Worm (Caenorhabditis elegans) whole organism, L3 larva: Measurements from ENCODE around the gene btb-8.
A peak's percentile ranks its signal among the peaks of the same experiment; 100 is the strongest.

Source experiments
- R02D3.7 ChIP-seq: fragments of 150-350 bp; optimal IDR thresholded peaks from 2 replicates; lab custom pipeline; 2014; ENCODE audit warnings: missing biosample characterization, missing genetic modification characterization
- ZK546.5 ChIP-seq: sonication (generic microtip); optimal IDR thresholded peaks from 2 replicates; lab custom pipeline; 2017; ENCODE audit warnings: missing biosample characterization, missing genetic modification characterization
- aly-2 ChIP-seq: fragments of 150-350 bp; optimal IDR thresholded peaks from 2 replicates; lab custom pipeline; 2014; ENCODE audit warnings: missing biosample characterization, missing genetic modification characterization
- ama-1 ChIP-seq: fragments of 150-350 bp; optimal IDR thresholded peaks from 2 replicates; lab custom pipeline; 2018
- ceh-16 ChIP-seq: sonication (generic microtip); optimal IDR thresholded peaks from 2 replicates; lab custom pipeline; 2017; ENCODE audit warnings: missing biosample characterization, missing genetic modification characterization
- ceh-28 ChIP-seq: fragments of 150-350 bp; optimal IDR thresholded peaks from 2 replicates; lab custom pipeline; 2014; ENCODE audit warnings: missing biosample characterization, missing genetic modification reagents, missing genetic modification characterization
- ceh-82 ChIP-seq: fragments of 150-350 bp; optimal IDR thresholded peaks from 2 replicates; lab custom pipeline; 2014; ENCODE audit warnings: missing biosample characterization, missing genetic modification characterization
- daf-12 ChIP-seq: fragments of 150-350 bp; optimal IDR thresholded peaks from 2 replicates; lab custom pipeline; 2014; ENCODE audit warnings: missing biosample characterization, missing genetic modification reagents, missing genetic modification characterization
- egl-27 ChIP-seq: sonication (generic microtip); optimal IDR thresholded peaks from 4 replicates; lab custom pipeline; 2017; ENCODE audit warnings: missing biosample characterization, missing genetic modification reagents, missing genetic modification characterization
- egl-5 ChIP-seq: fragments of 150-350 bp; optimal IDR thresholded peaks from 2 replicates; lab custom pipeline; 2017; ENCODE audit warnings: missing biosample characterization, missing genetic modification reagents, missing genetic modification characterization, inconsistent platforms
- elt-1 ChIP-seq: fragments of 150-350 bp; optimal IDR thresholded peaks from 2 replicates; lab custom pipeline; 2014; ENCODE audit warnings: missing biosample characterization, missing genetic modification characterization
- elt-2 ChIP-seq: sonication (generic microtip); optimal IDR thresholded peaks from 2 replicates; lab custom pipeline; 2016; ENCODE audit warnings: missing genetic modification reagents, mild to moderate bottlenecking, missing genetic modification characterization, missing compliant biosample characterization
- elt-3 ChIP-seq, 3 experiments: fragments of 150-350 bp in 1 of 3; sonication (generic microtip) in 2 of 3; optimal IDR thresholded peaks; 2 replicates in 2 of 3; 4 replicates in 1 of 3; lab custom pipeline; 2014 to 2017; ENCODE audit warnings: missing biosample characterization in 3 of 3, missing genetic modification characterization in 3 of 3
- eor-1 ChIP-seq, 2 experiments: fragments of 150-350 bp; optimal IDR thresholded peaks; 2 replicates each; lab custom pipeline; 2014 to 2018; ENCODE audit warnings: missing biosample characterization in 2 of 2, missing genetic modification characterization in 2 of 2
- fos-1 ChIP-seq: fragments of 150-350 bp; optimal IDR thresholded peaks from 2 replicates; lab custom pipeline; 2014; ENCODE audit warnings: missing biosample characterization, missing genetic modification characterization
- hmg-11 ChIP-seq: sonication (generic microtip); optimal IDR thresholded peaks from 2 replicates; lab custom pipeline; 2016; ENCODE audit warnings: missing genetic modification characterization, missing compliant biosample characterization
- jun-1 ChIP-seq: fragments of 150-350 bp; optimal IDR thresholded peaks from 2 replicates; lab custom pipeline; 2014; ENCODE audit warnings: missing biosample characterization, missing genetic modification reagents, missing genetic modification characterization
- lin-15B ChIP-seq: fragments of 150-350 bp; optimal IDR thresholded peaks from 2 replicates; lab custom pipeline; 2014; ENCODE audit warnings: missing biosample characterization, missing genetic modification characterization
- lin-39 ChIP-seq: fragments of 150-350 bp; optimal IDR thresholded peaks from 2 replicates; lab custom pipeline; 2018; ENCODE audit warnings: missing biosample characterization, missing genetic modification reagents, missing genetic modification characterization
- lsy-12 ChIP-seq: sonication (generic microtip); optimal IDR thresholded peaks from 2 replicates; lab custom pipeline; 2016; ENCODE audit warnings: mild to moderate bottlenecking, missing genetic modification characterization, missing compliant biosample characterization
- mdl-1 ChIP-seq: fragments of 150-350 bp; optimal IDR thresholded peaks from 2 replicates; lab custom pipeline; 2014; ENCODE audit warnings: missing biosample characterization, missing genetic modification characterization
- mml-1 ChIP-seq: fragments of 150-350 bp; sonication (generic microtip); optimal IDR thresholded peaks from 3 replicates; lab custom pipeline; 2014; ENCODE audit warnings: missing biosample characterization, missing genetic modification characterization
- nfya-1 ChIP-seq: sonication (generic microtip); optimal IDR thresholded peaks from 2 replicates; lab custom pipeline; 2017; ENCODE audit warnings: missing genetic modification characterization, mild to moderate bottlenecking, missing compliant biosample characterization, antibody characterized with exemption, moderate library complexity; ENCODE audit not compliant: insufficient read depth
- nhr-12 ChIP-seq: fragments of 150-350 bp; optimal IDR thresholded peaks from 2 replicates; lab custom pipeline; 2014; ENCODE audit warnings: missing biosample characterization, missing genetic modification characterization
- nhr-237 ChIP-seq: fragments of 150-350 bp; optimal IDR thresholded peaks from 2 replicates; lab custom pipeline; 2014; ENCODE audit warnings: missing biosample characterization, missing genetic modification characterization
- nhr-25 ChIP-seq: sonication (generic microtip); optimal IDR thresholded peaks from 2 replicates; lab custom pipeline; 2017; ENCODE audit warnings: missing biosample characterization, missing genetic modification characterization
- nhr-28 ChIP-seq: fragments of 150-350 bp; optimal IDR thresholded peaks from 2 replicates; lab custom pipeline; 2014; ENCODE audit warnings: missing biosample characterization, missing genetic modification characterization
- nhr-43 ChIP-seq: sonication (generic microtip); optimal IDR thresholded peaks from 2 replicates; lab custom pipeline; 2016; ENCODE audit warnings: mild to moderate bottlenecking, missing genetic modification characterization, missing compliant biosample characterization; ENCODE audit not compliant: poor library complexity, severe bottlenecking
- pha-4 ChIP-seq: fragments of 150-350 bp; optimal IDR thresholded peaks from 2 replicates; lab custom pipeline; 2014; ENCODE audit warnings: missing biosample characterization, missing genetic modification reagents, missing genetic modification characterization
- pqm-1 ChIP-seq: fragments of 150-350 bp; optimal IDR thresholded peaks from 2 replicates; lab custom pipeline; 2017; ENCODE audit warnings: missing biosample characterization, missing genetic modification characterization, inconsistent platforms
- skn-1 ChIP-seq: fragments of 150-350 bp; optimal IDR thresholded peaks from 2 replicates; lab custom pipeline; 2014; ENCODE audit warnings: missing biosample characterization, missing genetic modification characterization
- snpc-4 ChIP-seq: fragments of 150-350 bp; optimal IDR thresholded peaks from 2 replicates; lab custom pipeline; 2014; ENCODE audit warnings: missing biosample characterization, missing genetic modification characterization
- tbx-2 ChIP-seq: sonication (generic microtip); optimal IDR thresholded peaks from 2 replicates; lab custom pipeline; 2016; ENCODE audit warnings: mild to moderate bottlenecking, missing genetic modification characterization, missing compliant biosample characterization
- unc-39 ChIP-seq: sonication (generic microtip); optimal IDR thresholded peaks from 4 replicates; lab custom pipeline; 2017; ENCODE audit warnings: missing biosample characterization, missing genetic modification characterization
- unc-62 ChIP-seq: fragments of 150-350 bp; sonication (generic microtip); optimal IDR thresholded peaks from 4 replicates; lab custom pipeline; 2014; ENCODE audit warnings: missing biosample characterization, missing genetic modification reagents, missing genetic modification characterization
- zag-1 ChIP-seq: fragments of 150-350 bp; optimal IDR thresholded peaks from 2 replicates; lab custom pipeline; 2014; ENCODE audit warnings: missing biosample characterization, missing genetic modification characterization

Gene btb-8

ce11 chrII:1719153-1719552 lies 3.4 kb upstream of the btb-8 start, which contains the start of gene fbxb-48:
Gene fbxb-48, minus strand, starts transcription at chrII:1719253.
- TF ChIP-seq eor-1 (tag; optimal IDR thresholded peaks at IDR 0.05; lab: Kevin White, UChicago) (no peak), mml-1 (tag; lab: Kevin White, UChicago) (no peak), ceh-16 (tag; lab: Kevin White, UChicago) (no peak), lin-15B (tag; lab: Kevin White, UChicago) (no peak), nhr-12 (tag; lab: Kevin White, UChicago) (no peak), nfya-1 (tag; lab: Kevin White, UChicago) (no peak), mdl-1 (tag; lab: Kevin White, UChicago) (no peak), ceh-28 (no peak), skn-1 (no peak), nhr-28 (tag; lab: Kevin White, UChicago) (no peak), elt-1 (tag; lab: Kevin White, UChicago) (no peak)
- TF ChIP-seq, all 47 proteins: peak for 0

ce11 chrII:1724314-1724713 lies 1.7 kb downstream of the btb-8 start, which contains the start of gene fbxb-11:
Gene fbxb-11, plus strand, starts transcription at chrII:1724614.
- TF ChIP-seq nfya-1 (tag; lab: Kevin White, UChicago) = no peak
- TF ChIP-seq hmg-11 (tag; lab: Kevin White, UChicago) = no peak
- no peak for TF ChIP-seq daf-12 (tag; lab: Kevin White, UChicago)
- no peak for TF ChIP-seq aly-2
- no peak for TF ChIP-seq unc-39
- no peak for TF ChIP-seq fos-1
- no peak for TF ChIP-seq egl-5 (tag; lab: Kevin White, UChicago)
- TF ChIP-seq skn-1 = no peak
- no peak for TF ChIP-seq snpc-4 (tag; lab: Kevin White, UChicago)
- no peak for TF ChIP-seq nhr-43 (tag; lab: Kevin White, UChicago)
- no peak for TF ChIP-seq elt-1 (tag; lab: Kevin White, UChicago)
- no peak for TF ChIP-seq R02D3.7 (tag; lab: Kevin White, UChicago)
- no peak for TF ChIP-seq lin-39 (tag; lab: Kevin White, UChicago)

ce11 chrII:1725735-1726134 lies 3.2 kb downstream of the btb-8 start, which contains the start of gene F45C12.17:
Gene F45C12.17, plus strand, starts transcription at chrII:1726111.
- no peak for TF ChIP-seq aly-2
- no peak for TF ChIP-seq pha-4
- TF ChIP-seq lin-39 (tag; lab: Kevin White, UChicago) = no peak
- TF ChIP-seq nhr-43 (tag; lab: Kevin White, UChicago) = no peak
- no peak for TF ChIP-seq jun-1 (tag; lab: Kevin White, UChicago)
- TF ChIP-seq ZK546.5 (tag; lab: Kevin White, UChicago) = no peak
- TF ChIP-seq R02D3.7 (tag; lab: Kevin White, UChicago) = no peak
- TF ChIP-seq, all 47 proteins: peak for 0

ce11 chrII:1728253-1728652 lies 5.7 kb downstream of the btb-8 start, which contains the start of gene btb-9:
Gene btb-9, plus strand, starts transcription at chrII:1728506.
- peak; percentile 89 for TF ChIP-seq pqm-1 (tag; lab: Kevin White, UChicago)
- peak; percentile 92 for TF ChIP-seq elt-2 (tag; lab: Kevin White, UChicago)
- no peak for TF ChIP-seq zag-1 (tag; lab: Kevin White, UChicago)

- TF ChIP-seq zag-1 (tag; lab: Kevin White, UChicago) = no peak
- TF ChIP-seq ceh-16 (tag; lab: Kevin White, UChicago) = no peak
- TF ChIP-seq R02D3.7 (tag; lab: Kevin White, UChicago) = no peak
- no peak for TF ChIP-seq jun-1 (tag; lab: Kevin White, UChicago)
- TF ChIP-seq ceh-82 = no peak
- TF ChIP-seq tbx-2 (tag; lab: Kevin White, UChicago) = no peak
These were observed 7.5 kb downstream of the btb-8 start, which contains the start of gene ceh-81 for ce11 chrII:1730103-1730502. Gene ceh-81, plus strand, starts transcription at chrII:1730403.

ce11 chrII:1731932-1732331 lies 9.4 kb downstream of the btb-8 start, which contains the start of gene ceh-82:
Gene ceh-82, plus strand, starts transcription at chrII:1732232.
- TF ChIP-seq hmg-11 (tag; lab: Kevin White, UChicago) (no peak), eor-1 (tag; optimal IDR thresholded peaks at IDR 0.05; lab: Kevin White, UChicago) (no peak), egl-27 (tag; lab: Kevin White, UChicago) (no peak), nfya-1 (tag; lab: Kevin White, UChicago) (no peak), nhr-28 (tag; lab: Kevin White, UChicago) (no peak), lsy-12 (tag; lab: Kevin White, UChicago) (no peak), nhr-25 (tag; lab: Kevin White, UChicago) (no peak), pqm-1 (tag; lab: Kevin White, UChicago) (no peak), unc-62 (GFP tag; lab: Kevin White, UChicago) (no peak), fos-1 (no peak), daf-12 (tag; lab: Kevin White, UChicago) (no peak), ama-1 (no peak), elt-1 (tag; lab: Kevin White, UChicago) (no peak), nhr-237 (tag; lab: Kevin White, UChicago) (no peak), elt-2 (tag; lab: Kevin White, UChicago) (no peak), R02D3.7 (tag; lab: Kevin White, UChicago) (no peak), elt-3 (tag; optimal IDR thresholded peaks at IDR 0.05; lab: Kevin White, UChicago) (no peak), lin-15B (tag; lab: Kevin White, UChicago) (no peak)
